Worm (Caenorhabditis elegans) whole organism, young adult: ENCODE results near the gene csn-3.

ENCODE experiments used
- B0336.3 ChIP-seq: fragments of 200-800 bp; sonication (Bioruptor generic); IDR thresholded peaks from 2 replicates; pipeline ENCODE4 v1.3.6; 2022; ENCODE audit warnings: missing genetic modification characterization, missing compliant biosample characterization
- Y95B8A.8 ChIP-seq: fragments of 200-800 bp; sonication (Bioruptor generic); IDR thresholded peaks from 2 replicates; pipeline ENCODE4 v1.3.6; 2022; ENCODE audit warnings: missing genetic modification reagents, missing genetic modification characterization, missing compliant biosample characterization
- ama-1 ChIP-seq, 3 experiments: fragments of 150-350 bp in 1 of 3; sonication (generic microtip) in 2 of 3; optimal IDR thresholded peaks; 2 replicates each; lab custom pipeline; 2014 to 2018; ENCODE audit warnings: missing biosample characterization in 2 of 3, missing genetic modification characterization in 2 of 3, missing genetic modification reagents in 2 of 3
- cebp-2 ChIP-seq: fragments of 200-800 bp; sonication (Bioruptor generic); IDR thresholded peaks from 2 replicates; pipeline ENCODE4 v1.3.6; 2022; ENCODE audit warnings: missing genetic modification characterization, missing compliant biosample characterization
- dox-1 ChIP-seq: fragments of 200-800 bp; sonication (Bioruptor generic); IDR thresholded peaks from 2 replicates; pipeline ENCODE4 v1.3.6; 2022; ENCODE audit warnings: missing genetic modification reagents, missing genetic modification characterization, missing compliant biosample characterization
- egrh-3 ChIP-seq: fragments of 200-800 bp; sonication (Bioruptor generic); IDR thresholded peaks from 2 replicates; pipeline ENCODE4 v1.3.6; 2022; ENCODE audit warnings: missing genetic modification reagents, missing genetic modification characterization, missing compliant biosample characterization
- lin-35 ChIP-seq, 3 experiments: fragments of 150-350 bp in 2 of 3; sonication (generic microtip) in 1 of 3; optimal IDR thresholded peaks; 2 replicates each; lab custom pipeline; 2014 to 2018; ENCODE audit warnings: missing biosample characterization in 3 of 3, missing genetic modification characterization in 3 of 3, missing genetic modification reagents in 3 of 3
- madf-10 ChIP-seq: sonication (generic microtip); optimal IDR thresholded peaks from 2 replicates; lab custom pipeline; 2016; ENCODE audit warnings: mild to moderate bottlenecking, missing genetic modification characterization, missing compliant biosample characterization
- mel-28 ChIP-seq: sonication (generic microtip); optimal IDR thresholded peaks from 2 replicates; lab custom pipeline; 2016; ENCODE audit warnings: borderline replicate concordance, mild to moderate bottlenecking, missing genetic modification characterization, missing compliant biosample characterization
- pha-4 ChIP-seq: fragments of 150-350 bp; sonication (generic microtip); optimal IDR thresholded peaks from 2 replicates; lab custom pipeline; 2014; ENCODE audit warnings: missing biosample characterization, missing genetic modification reagents, missing genetic modification characterization

ce11 chrIV:236138-236537, 41.6 kb downstream of the csn-3 start:
- TF ChIP-seq egrh-3 (GFP tag; lab: Robert Waterston, UW) (no peak), pha-4 (tag; lab: Kevin White, UChicago) (no peak), cebp-2 (GFP tag; lab: Robert Waterston, UW) (no peak), lin-35 (GFP tag; optimal IDR thresholded peaks at IDR 0.05; lab: Kevin White, UChicago) (no peak), ama-1 (optimal IDR thresholded peaks at IDR 0.05; lab: Kevin White, UChicago) (no peak), ama-1 (GFP tag; optimal IDR thresholded peaks at IDR 0.05; lab: Kevin White, UChicago) (no peak), madf-10 (no peak), mel-28 (tag; lab: Kevin White, UChicago) (no peak), Y95B8A.8 (GFP tag; lab: Robert Waterston, UW) (no peak), dox-1 (GFP tag; lab: Robert Waterston, UW) (peak; percentile 39; the same call in 1 of the 2 replicates), B0336.3 (GFP tag; lab: Robert Waterston, UW) (no peak)
